Worm (Caenorhabditis elegans): ENCODE data around the gene bus-5.
A peak's percentile ranks its signal among the peaks of the same experiment; 100 is the strongest.

The bus-5 gene

DNA sequence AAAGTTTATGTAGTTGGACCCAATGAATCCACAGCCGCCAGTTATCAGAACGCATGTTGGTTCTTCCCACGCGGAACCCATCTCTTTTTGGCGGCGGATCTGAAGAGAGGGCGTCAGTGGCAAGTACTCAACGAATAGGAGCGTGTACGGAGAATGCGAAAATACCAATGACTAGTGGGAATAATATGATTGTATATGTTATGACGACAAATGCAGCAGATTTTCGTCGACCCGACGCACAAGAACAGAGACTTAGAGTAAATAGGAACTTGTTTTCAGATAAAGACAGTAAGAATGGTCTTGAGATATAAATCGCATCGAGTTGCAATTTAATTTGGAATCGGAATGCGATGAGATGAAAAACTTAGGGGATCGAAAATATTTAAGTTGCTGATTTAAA is at the start of gene bus-5:
TSS of gene bus-5 (minus strand) at position 101 of the 400 bp plus-strand sequence.
- no peak for TF ChIP-seq aly-2 (tag; optimal IDR thresholded peaks at IDR 0.05)
- TF ChIP-seq mdt-29 (GFP tag; IDR thresholded peaks at IDR 0.05), result no peak
- TF ChIP-seq unc-62 (GFP tag; optimal IDR thresholded peaks at IDR 0.05 in 1 of 2), result peak in 1 of 2 experiments; percentile 50
- TF ChIP-seq unc-62 (tag; optimal IDR thresholded peaks at IDR 0.05), result no peak

DNA sequence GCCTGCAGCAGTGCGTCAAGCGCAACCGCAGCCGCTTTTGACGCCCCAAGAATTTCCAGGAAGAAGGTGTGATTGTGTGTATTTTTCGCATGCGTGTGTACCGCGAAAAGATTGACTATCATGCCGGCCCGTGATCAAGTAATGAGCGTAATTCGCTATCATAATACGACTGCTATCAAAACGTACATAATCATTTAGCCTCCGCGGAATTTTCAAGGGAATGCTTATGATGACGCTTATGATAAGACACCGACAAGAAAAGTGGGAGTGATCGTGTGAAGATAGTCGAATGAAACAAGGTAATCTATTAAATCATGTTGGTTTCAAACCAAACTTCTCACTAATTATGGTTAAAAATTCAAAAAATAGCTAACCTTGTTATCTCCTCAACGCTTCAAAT is 45.0 kb upstream of the bus-5 start:
- no peak for TF ChIP-seq gei-8 (GFP tag; optimal IDR thresholded peaks at IDR 0.05)
- TF ChIP-seq hmg-1.1 (GFP tag; IDR thresholded peaks at IDR 0.05), result no peak
- no peak for TF ChIP-seq lin-38 (GFP tag; IDR thresholded peaks at IDR 0.05)
- no peak for TF ChIP-seq aha-1 (tag)
- TF ChIP-seq nhr-42 (GFP tag; IDR thresholded peaks at IDR 0.05), result no peak
- peak; percentile 20 for TF ChIP-seq hlh-11 (tag; optimal IDR thresholded peaks at IDR 0.05)
- TF ChIP-seq ceh-44 (GFP tag; IDR thresholded peaks at IDR 0.05), result no peak
- TF ChIP-seq dmd-6 (GFP tag; IDR thresholded peaks at IDR 0.05), result no peak
- no peak for TF ChIP-seq R02D3.7 (tag; optimal IDR thresholded peaks at IDR 0.05)
- no peak for TF ChIP-seq hif-1 (tag; optimal IDR thresholded peaks at IDR 0.05)
- peak; percentile 45 for TF ChIP-seq mxl-3 (GFP tag; optimal IDR thresholded peaks at IDR 0.05)
- no peak for TF ChIP-seq lin-13 (GFP tag; optimal IDR thresholded peaks at IDR 0.05)
- TF ChIP-seq attf-4 (tag; optimal IDR thresholded peaks at IDR 0.05), result no peak
- TF ChIP-seq lsy-2 (tag; optimal IDR thresholded peaks at IDR 0.05), result no peak
- TF ChIP-seq snpc-1.2 (GFP tag; IDR thresholded peaks at IDR 0.05), result no peak
- peak; percentile 23 for TF ChIP-seq hlh-30 (tag; optimal IDR thresholded peaks at IDR 0.05; ENCODE audit: insufficient read depth)
- no peak for TF ChIP-seq Y5F2A.4 (GFP tag; optimal IDR thresholded peaks at IDR 0.05)
- TF ChIP-seq ZK546.5 (tag; optimal IDR thresholded peaks at IDR 0.05), result no peak
- TF ChIP-seq pqm-1 (tag; optimal IDR thresholded peaks at IDR 0.05), result peak; percentile 11
- no peak for TF ChIP-seq nhr-25 (tag; optimal IDR thresholded peaks at IDR 0.05; ENCODE audit: borderline replicate concordance, insufficient read depth)
- TF ChIP-seq nhr-76 (tag; optimal IDR thresholded peaks at IDR 0.05), result no peak
- no peak for TF ChIP-seq T26A8.4 (GFP tag; IDR thresholded peaks at IDR 0.05)
- TF ChIP-seq F49E8.2 (tag; optimal IDR thresholded peaks at IDR 0.05; ENCODE audit: borderline replicate concordance), result no peak

DNA sequence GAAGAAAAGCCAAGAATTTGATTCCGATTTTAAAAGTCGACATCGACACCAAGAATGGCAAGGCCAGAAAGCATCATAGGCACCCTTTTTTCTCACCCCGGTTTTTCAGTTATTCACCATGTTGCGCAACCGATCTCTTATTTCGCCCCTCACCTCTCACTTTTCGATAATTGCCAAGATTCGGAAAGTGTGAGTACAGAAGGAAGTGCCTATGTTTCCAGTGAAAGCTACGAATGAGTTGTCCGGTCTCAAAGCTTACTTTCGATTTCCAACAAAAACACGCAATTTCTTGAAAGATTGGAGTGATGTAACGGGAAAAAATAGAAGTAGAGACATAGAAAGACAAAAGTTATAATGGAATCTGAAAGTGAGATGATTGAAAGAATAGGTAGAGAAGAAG is 40.9 kb upstream of the bus-5 start:
- TF ChIP-seq unc-62 (GFP tag; optimal IDR thresholded peaks at IDR 0.05 in 1 of 2) (peak in 1 of 2 experiments; percentile 74), unc-62 (tag; optimal IDR thresholded peaks at IDR 0.05) (no peak), nhr-28 (tag; optimal IDR thresholded peaks at IDR 0.05) (no peak), aha-1 (tag) (peak; percentile 97)

- TF ChIP-seq D1046.2 (GFP tag; IDR thresholded peaks at IDR 0.05), result no peak
- peak; percentile 23 for TF ChIP-seq hlh-30 (tag; optimal IDR thresholded peaks at IDR 0.05; ENCODE audit: insufficient read depth)
- TF ChIP-seq attf-4 (tag; optimal IDR thresholded peaks at IDR 0.05), result no peak
- no peak for TF ChIP-seq F26F4.8 (GFP tag; conservative IDR thresholded peaks at IDR 0.05)
These were observed 39.2 kb upstream of the bus-5 start for ce11 chrX:2152062-2152461.

ce11 chrX:2150006-2150405 is 37.1 kb upstream of the bus-5 start, which contains the start of gene npax-2:
npax-2 (minus strand) TSS chrX:2150106.
- TF ChIP-seq nhr-76 (tag; optimal IDR thresholded peaks at IDR 0.05), result no peak
- no peak for TF ChIP-seq ceh-20 (GFP tag; IDR thresholded peaks at IDR 0.05)
- TF ChIP-seq nhr-237 (tag; optimal IDR thresholded peaks at IDR 0.05), result no peak
- TF ChIP-seq jun-1 (tag; optimal IDR thresholded peaks at IDR 0.05), result no peak
- no peak for TF ChIP-seq zag-1 (tag; optimal IDR thresholded peaks at IDR 0.05)
- no peak for TF ChIP-seq nhr-6 (tag; optimal IDR thresholded peaks at IDR 0.05)

Data from whole organism, L4 larva.